Fruit fly (Drosophila melanogaster) whole organism, embryonic: ENCODE results near the gene KFase.

Experiments used
- ATbp ChIP-seq: fragments of 200-800 bp; sonication (Bioruptor generic); optimal IDR thresholded peaks from 2 replicates; lab custom pipeline; 2017; ENCODE audit warnings: missing biosample characterization, mild to moderate bottlenecking, missing genetic modification characterization, missing genetic modification reagents
- Atf-2 ChIP-seq: fragments of 200-800 bp; sonication (Bioruptor generic); optimal IDR thresholded peaks from 2 replicates; lab custom pipeline; 2016; ENCODE audit warnings: missing biosample characterization, missing genetic modification characterization
- B-H2 ChIP-seq: fragments of 200-800 bp; sonication (Bioruptor generic); optimal IDR thresholded peaks from 2 replicates; lab custom pipeline; 2018; ENCODE audit warnings: missing biosample characterization, mild to moderate bottlenecking, missing genetic modification characterization
- Blimp-1 ChIP-seq: fragments of 200-800 bp; sonication (Bioruptor generic); optimal IDR thresholded peaks from 3 replicates; lab custom pipeline; 2018; ENCODE audit warnings: missing biosample characterization, missing genetic modification characterization, mild to moderate bottlenecking, moderate library complexity, missing genetic modification reagents
- CG11723 ChIP-seq: fragments of 200-800 bp; sonication (Bioruptor generic); optimal IDR thresholded peaks from 2 replicates; lab custom pipeline; 2017; ENCODE audit warnings: missing biosample characterization, mild to moderate bottlenecking, missing genetic modification characterization
- CG13296 ChIP-seq: fragments of 200-800 bp; sonication (Bioruptor generic); optimal IDR thresholded peaks from 3 replicates; lab custom pipeline; 2018; ENCODE audit warnings: missing biosample characterization, mild to moderate bottlenecking, missing genetic modification characterization
- CG13424 ChIP-seq: fragments of 200-800 bp; sonication (Bioruptor generic); optimal IDR thresholded peaks from 2 replicates; lab custom pipeline; 2019; ENCODE audit warnings: missing biosample characterization, mild to moderate bottlenecking, missing genetic modification characterization, moderate library complexity
- CG13894 ChIP-seq: fragments of 200-800 bp; sonication (Bioruptor generic); optimal IDR thresholded peaks from 3 replicates; lab custom pipeline; 2018; ENCODE audit warnings: missing biosample characterization, mild to moderate bottlenecking, missing genetic modification characterization, moderate library complexity
- CG15696 ChIP-seq: fragments of 200-800 bp; sonication (Bioruptor generic); optimal IDR thresholded peaks from 2 replicates; lab custom pipeline; 2019; ENCODE audit warnings: missing biosample characterization, mild to moderate bottlenecking, missing genetic modification characterization, moderate library complexity
- CG1603 ChIP-seq: fragments of 200-800 bp; sonication (Bioruptor generic); optimal IDR thresholded peaks from 2 replicates; lab custom pipeline; 2019; ENCODE audit warnings: missing biosample characterization, mild to moderate bottlenecking, missing genetic modification characterization, moderate library complexity
- CG17385 ChIP-seq: fragments of 200-800 bp; sonication (Bioruptor generic); optimal IDR thresholded peaks from 3 replicates; lab custom pipeline; 2018; ENCODE audit warnings: missing biosample characterization, mild to moderate bottlenecking, missing genetic modification characterization
- CG17612 ChIP-seq: fragments of 200-800 bp; sonication (Bioruptor generic); IDR thresholded peaks from 2 replicates; pipeline ENCODE4 v1.3.6; 2022; ENCODE audit warnings: missing biosample characterization, missing genetic modification characterization
- CG18619 ChIP-seq: fragments of 200-800 bp; sonication (Bioruptor generic); optimal IDR thresholded peaks from 3 replicates; lab custom pipeline; 2017; ENCODE audit warnings: missing biosample characterization, mild to moderate bottlenecking, missing genetic modification characterization
- CG2199 ChIP-seq: fragments of 200-800 bp; sonication (Bioruptor generic); IDR thresholded peaks from 3 replicates; pipeline ENCODE4 v1.3.6; 2022; ENCODE audit warnings: missing biosample characterization, missing genetic modification characterization
- CG2875 ChIP-seq: fragments of 200-800 bp; sonication (Bioruptor generic); optimal IDR thresholded peaks from 2 replicates; lab custom pipeline; 2017; ENCODE audit warnings: missing biosample characterization, mild to moderate bottlenecking, missing genetic modification characterization, missing genetic modification reagents
- CG32767 ChIP-seq: fragments of 200-800 bp; sonication (Bioruptor generic); IDR thresholded peaks from 2 replicates; pipeline ENCODE4 v1.3.6; 2022; ENCODE audit warnings: missing biosample characterization, missing genetic modification characterization
- CG33213 ChIP-seq: fragments of 200-800 bp; sonication (Bioruptor generic); optimal IDR thresholded peaks from 3 replicates; lab custom pipeline; 2016; ENCODE audit warnings: missing biosample characterization, missing genetic modification characterization
- CG4617 ChIP-seq: fragments of 200-800 bp; sonication (Bioruptor generic); optimal IDR thresholded peaks from 3 replicates; lab custom pipeline; 2016; ENCODE audit warnings: missing biosample characterization, missing genetic modification characterization, borderline replicate concordance
- CG7271 ChIP-seq: fragments of 200-800 bp; sonication (Bioruptor generic); optimal IDR thresholded peaks from 2 replicates; lab custom pipeline; 2018; ENCODE audit warnings: missing biosample characterization, mild to moderate bottlenecking, missing genetic modification characterization, moderate library complexity
- CG8388 ChIP-seq: fragments of 200-800 bp; sonication (Bioruptor generic); optimal IDR thresholded peaks from 2 replicates; lab custom pipeline; 2019; ENCODE audit warnings: missing biosample characterization, mild to moderate bottlenecking, missing genetic modification characterization, moderate library complexity
- CkIIα-i1 ChIP-seq: fragments of 200-800 bp; sonication (Bioruptor generic); IDR thresholded peaks from 2 replicates; pipeline ENCODE4 v1.3.6; 2022; ENCODE audit warnings: missing biosample characterization, missing genetic modification characterization
- Deaf1 ChIP-seq: fragments of 200-800 bp; optimal IDR thresholded peaks from 3 replicates; lab custom pipeline; 2019; ENCODE audit warnings: missing biosample characterization, mild to moderate bottlenecking, missing genetic modification characterization, moderate library complexity
- Doc2 ChIP-seq: fragments of 200-800 bp; sonication (Bioruptor generic); IDR thresholded peaks from 2 replicates; pipeline ENCODE4 v1.3.6; 2022; ENCODE audit warnings: missing biosample characterization, missing genetic modification characterization
- Dref ChIP-seq: fragments of 200-800 bp; sonication (Bioruptor generic); IDR thresholded peaks from 2 replicates; pipeline ENCODE4 v1.3.6; 2022; ENCODE audit warnings: missing biosample characterization, missing genetic modification characterization
- Fer2 ChIP-seq: fragments of 200-800 bp; sonication (Bioruptor generic); optimal IDR thresholded peaks from 2 replicates; lab custom pipeline; 2018; ENCODE audit warnings: missing biosample characterization, mild to moderate bottlenecking, missing genetic modification characterization, moderate library complexity
- Lhr ChIP-seq: fragments of 200-800 bp; sonication (Bioruptor generic); optimal IDR thresholded peaks from 3 replicates; lab custom pipeline; 2017; ENCODE audit warnings: mild to moderate bottlenecking, missing biosample characterization, missing genetic modification reagents, missing genetic modification characterization
- MTF-1 ChIP-seq: fragments of 200-800 bp; sonication (Bioruptor generic); optimal IDR thresholded peaks from 2 replicates; lab custom pipeline; 2018; ENCODE audit warnings: missing biosample characterization, mild to moderate bottlenecking, missing genetic modification characterization, borderline replicate concordance
- Oaz ChIP-seq: fragments of 200-800 bp; sonication (Bioruptor generic); IDR thresholded peaks from 2 replicates; pipeline ENCODE4 v1.3.6; 2022; ENCODE audit warnings: missing biosample characterization, missing genetic modification characterization
- Pdp1 ChIP-seq, 2 experiments: fragments of 200-800 bp; sonication (Bioruptor generic); optimal IDR thresholded peaks; 3 replicates each; lab custom pipeline; 2016; ENCODE audit warnings: missing biosample characterization in 2 of 2, missing genetic modification characterization in 2 of 2, mild to moderate bottlenecking in 1 of 2, moderate library complexity in 1 of 2
- Ptx1 ChIP-seq: fragments of 200-800 bp; sonication (Bioruptor generic); IDR thresholded peaks from 2 replicates; pipeline ENCODE4 v1.3.6; 2022; ENCODE audit warnings: missing biosample characterization, missing genetic modification characterization
- Sin3A ChIP-seq: fragments of >200 bp; optimal IDR thresholded peaks from 2 replicates; lab custom pipeline; 2018
- Sry-δ ChIP-seq: fragments of 200-800 bp; sonication (Bioruptor generic); optimal IDR thresholded peaks from 2 replicates; lab custom pipeline; 2016; ENCODE audit warnings: missing biosample characterization, missing genetic modification characterization
- Trl ChIP-seq, 3 experiments: fragments of >200 bp in 2 of 3; fragments of 200-800 bp in 1 of 3; sonication (Bioruptor generic) in 1 of 3; optimal IDR thresholded peaks; 2 replicates in 1 of 3; 3 replicates in 2 of 3; lab custom pipeline; 2016 to 2017; ENCODE audit warnings: missing biosample characterization in 1 of 3, missing genetic modification characterization in 1 of 3
- Usf ChIP-seq: fragments of 200-800 bp; sonication (Bioruptor generic); optimal IDR thresholded peaks from 2 replicates; lab custom pipeline; 2017; ENCODE audit warnings: missing genotype, missing biosample characterization, missing genetic modification characterization
- danr ChIP-seq: fragments of 200-800 bp; sonication (Bioruptor generic); IDR thresholded peaks from 2 replicates; pipeline ENCODE4 v1.3.6; 2022; ENCODE audit warnings: missing biosample characterization, missing genetic modification characterization
- disco-r ChIP-seq: fragments of 200-800 bp; sonication (Bioruptor generic); optimal IDR thresholded peaks from 2 replicates; lab custom pipeline; 2016; ENCODE audit warnings: missing biosample characterization, missing genetic modification characterization
- eve ChIP-seq, 2 experiments: fragments of >200 bp; optimal IDR thresholded peaks; 2 replicates each; lab custom pipeline; 2017; ENCODE audit warnings: missing biosample characterization in 2 of 2, missing genetic modification characterization in 2 of 2
- fd3F ChIP-seq: fragments of 200-800 bp; sonication (Bioruptor generic); optimal IDR thresholded peaks from 2 replicates; lab custom pipeline; 2018; ENCODE audit warnings: missing biosample characterization, mild to moderate bottlenecking, missing genetic modification characterization, moderate library complexity
- gce ChIP-seq: fragments of 200-800 bp; sonication (Bioruptor generic); IDR thresholded peaks from 3 replicates; pipeline ENCODE4 v1.3.6; 2022; ENCODE audit warnings: missing biosample characterization, missing genetic modification characterization
- inv ChIP-seq: fragments of 200-800 bp; sonication (Bioruptor generic); IDR thresholded peaks from 2 replicates; pipeline ENCODE4 v1.3.6; 2022; ENCODE audit warnings: missing biosample characterization, missing genetic modification characterization; ENCODE audit not compliant: partially characterized antibody
- nom ChIP-seq: fragments of 200-800 bp; sonication (Bioruptor generic); optimal IDR thresholded peaks from 2 replicates; lab custom pipeline; 2017; ENCODE audit warnings: missing biosample characterization, missing genetic modification characterization, mild to moderate bottlenecking, moderate library complexity, missing genetic modification reagents
- org-1 ChIP-seq: fragments of 200-800 bp; sonication (Bioruptor generic); optimal IDR thresholded peaks from 2 replicates; lab custom pipeline; 2017; ENCODE audit warnings: missing biosample characterization, missing genetic modification characterization
- otp ChIP-seq: fragments of 200-800 bp; sonication (Bioruptor generic); IDR thresholded peaks from 3 replicates; pipeline ENCODE4, ENCODE4 v1.3.6; 2022; ENCODE audit warnings: missing biosample characterization, missing genetic modification characterization
- sim ChIP-seq: fragments of 200-800 bp; sonication (Bioruptor generic); IDR thresholded peaks from 2 replicates; pipeline ENCODE4 v1.3.6; 2022; ENCODE audit warnings: missing biosample characterization, missing genetic modification characterization
- ssp ChIP-seq: fragments of 200-800 bp; sonication (Bioruptor generic); IDR thresholded peaks from 2 replicates; pipeline ENCODE4 v1.3.6; 2022; ENCODE audit warnings: missing biosample characterization, missing genetic modification characterization
- vfl ChIP-seq: fragments of 200-800 bp; sonication (Bioruptor generic); optimal IDR thresholded peaks from 2 replicates; lab custom pipeline; 2016; ENCODE audit warnings: missing biosample characterization, missing genetic modification characterization
- wdn ChIP-seq: fragments of 200-800 bp; sonication (Bioruptor generic); IDR thresholded peaks from 2 replicates; pipeline ENCODE4 v1.3.6; 2022; ENCODE audit warnings: missing biosample characterization, missing genetic modification characterization
- zfh2 ChIP-seq: fragments of 200-800 bp; sonication (Bioruptor generic); optimal IDR thresholded peaks from 2 replicates; lab custom pipeline; 2016; ENCODE audit warnings: missing biosample characterization, missing genetic modification characterization

KFase gene

dm6 chr2L:6480212-6480994, 8.2 kb downstream of the KFase start, which contains the start of the genes Sec61alpha and Daxx (continued):
- no peak for TF ChIP-seq MTF-1
- peak; percentile 72 for TF ChIP-seq CG15696 (tag; lab: Kevin White, UChicago)
- peak; percentile 98 for TF ChIP-seq Sin3A (lab: Kevin White, UChicago)
- peak; percentile 77 for TF ChIP-seq Lhr (GFP tag; lab: Kevin White, UChicago)
- peak; percentile 81 for TF ChIP-seq Atf-2 (GFP tag; lab: Kevin White, UChicago)
- peak; percentile 81 for TF ChIP-seq wdn (GFP tag; lab: Robert Waterston, UW)
- peak; percentile 39 for TF ChIP-seq CG4617
- peak; percentile 50; the same call in 1 of the 3 replicates for TF ChIP-seq gce (GFP tag; lab: Robert Waterston, UW)
- peak; percentile 87 for TF ChIP-seq CG13424
- TF ChIP-seq org-1 (GFP tag; lab: Kevin White, UChicago) = peak; percentile 1
- TF ChIP-seq CG7271 (tag; lab: Kevin White, UChicago) = no peak
- peak; percentile 63; the same call in 1 of the 2 replicates for TF ChIP-seq Doc2 (GFP tag; lab: Robert Waterston, UW)
- TF ChIP-seq fd3F (GFP tag; lab: Kevin White, UChicago) = peak; percentile 81
- peak; percentile 70 for TF ChIP-seq Usf (GFP tag; lab: Kevin White, UChicago)
- peak; percentile 81 for TF ChIP-seq CG13894 (tag; lab: Kevin White, UChicago)
- TF ChIP-seq ssp (GFP tag; lab: Robert Waterston, UW) = peak; percentile 73
- no peak for TF ChIP-seq nom (GFP tag; lab: Kevin White, UChicago)
- peak; percentile 78 for TF ChIP-seq disco-r (GFP tag; lab: Kevin White, UChicago)
- TF ChIP-seq ATbp = peak; percentile 49
- TF ChIP-seq Ptx1 (GFP tag; lab: Robert Waterston, UW) = peak; percentile 84
- peak; percentile 87 for TF ChIP-seq vfl (GFP tag; lab: Kevin White, UChicago)
- peak; percentile 67 for TF ChIP-seq Dref (GFP tag; lab: Robert Waterston, UW)
- peak; percentile 97 for TF ChIP-seq Deaf1 (tag; lab: Kevin White, UChicago)
- TF ChIP-seq B-H2 (GFP tag; lab: Kevin White, UChicago) = peak; percentile 78
- peak; percentile 71; the same call in 2 of the 3 replicates for TF ChIP-seq otp (GFP tag; lab: Robert Waterston, UW)
- peak; percentile 68 for TF ChIP-seq Blimp-1 (GFP tag; lab: Kevin White, UChicago)
- peak; percentile 76 for TF ChIP-seq CG13296 (GFP tag; lab: Kevin White, UChicago)
- peak; percentile 19 for TF ChIP-seq CG2875 (GFP tag; lab: Kevin White, UChicago)
- peak; percentile 66; the same call in 1 of the 2 replicates for TF ChIP-seq danr
- peak; percentile 100 for TF ChIP-seq Sry-δ (GFP tag; lab: Kevin White, UChicago)
- peak; percentile 58 for TF ChIP-seq CG17385 (GFP tag; lab: Kevin White, UChicago)
- TF ChIP-seq CG2199 = peak; percentile 61; the same call in 1 of the 3 replicates
- TF ChIP-seq Pdp1 (GFP tag; optimal IDR thresholded peaks at IDR 0.05; lab: Kevin White, UChicago) = peak; percentile 73 to 90
- peak; percentile 43; the same call in 1 of the 2 replicates for TF ChIP-seq CG17612 (GFP tag; lab: Robert Waterston, UW)
- peak; percentile 62 for TF ChIP-seq Oaz
- peak; percentile 18; the same call in 1 of the 2 replicates for TF ChIP-seq sim
- peak; percentile 64 for TF ChIP-seq CG32767 (GFP tag; lab: Robert Waterston, UW)
- TF ChIP-seq inv (GFP tag; lab: Robert Waterston, UW) = peak; percentile 100
- TF ChIP-seq CG8388 (GFP tag; lab: Kevin White, UChicago) = peak; percentile 64
- TF ChIP-seq CkIIα-i1 (GFP tag; lab: Robert Waterston, UW) = no peak
- peak; percentile 96 for TF ChIP-seq zfh2 (GFP tag; lab: Kevin White, UChicago)
- peak; percentile 54 for TF ChIP-seq CG1603 (tag; lab: Kevin White, UChicago)
- no peak for TF ChIP-seq eve (GFP tag; optimal IDR thresholded peaks at IDR 0.05; lab: Kevin White, UChicago)
- peak; percentile 91 for TF ChIP-seq CG33213 (GFP tag; lab: Kevin White, UChicago)
- TF ChIP-seq Fer2 (tag; lab: Kevin White, UChicago) = peak; percentile 77
- TF ChIP-seq CG18619 (GFP tag; lab: Kevin White, UChicago) = peak; percentile 75
- peak; percentile 34 for TF ChIP-seq CG11723 (GFP tag; lab: Kevin White, UChicago)
- TF ChIP-seq Trl (optimal IDR thresholded peaks at IDR 0.05; lab: Kevin White, UChicago) = no peak
- TF ChIP-seq Trl (GFP tag; optimal IDR thresholded peaks at IDR 0.05; lab: Kevin White, UChicago) = peak; percentile 91
